Worm (Caenorhabditis elegans) whole organism, mixed stage, embryonic: ENCODE measurements around the gene pqbp-1.1.

ENCODE experiments used
- bed-3 ChIP-seq: fragments of 200-800 bp; sonication (Bioruptor generic); optimal IDR thresholded peaks from 3 replicates; lab custom pipeline; 2018; ENCODE audit warnings: mild to moderate bottlenecking, missing genetic modification characterization, moderate library complexity, missing compliant biosample characterization
- blmp-1 ChIP-seq: fragments of 150-350 bp; optimal IDR thresholded peaks from 2 replicates; lab custom pipeline; 2014; ENCODE audit warnings: missing biosample characterization, missing genetic modification characterization
- ceh-39 ChIP-seq: fragments of 150-350 bp; optimal IDR thresholded peaks from 2 replicates; lab custom pipeline; 2014; ENCODE audit warnings: missing biosample characterization, missing genetic modification characterization
- ceh-43 ChIP-seq: fragments of 200-800 bp; sonication (Bioruptor generic); optimal IDR thresholded peaks from 2 replicates; lab custom pipeline; 2018; ENCODE audit warnings: mild to moderate bottlenecking, missing genetic modification characterization, moderate library complexity, missing compliant biosample characterization
- ceh-83 ChIP-seq: fragments of 200-800 bp; sonication (Bioruptor generic); optimal IDR thresholded peaks from 2 replicates; lab custom pipeline; 2018; ENCODE audit warnings: mild to moderate bottlenecking, missing genetic modification characterization, missing compliant biosample characterization
- ces-1 ChIP-seq: fragments of 150-350 bp; optimal IDR thresholded peaks from 2 replicates; lab custom pipeline; 2014; ENCODE audit warnings: missing biosample characterization, missing genetic modification reagents, missing genetic modification characterization
- drap-1 ChIP-seq: fragments of 200-800 bp; sonication (Bioruptor generic); optimal IDR thresholded peaks from 3 replicates; lab custom pipeline; 2018; ENCODE audit warnings: mild to moderate bottlenecking, missing genetic modification characterization, missing compliant biosample characterization
- elt-1 ChIP-seq: sonication (generic microtip); optimal IDR thresholded peaks from 2 replicates; lab custom pipeline; 2017; ENCODE audit warnings: missing genetic modification characterization, mild to moderate bottlenecking, missing compliant biosample characterization, antibody characterized with exemption, moderate library complexity, borderline replicate concordance; ENCODE audit not compliant: insufficient read depth
- elt-3 ChIP-seq: fragments of 150-350 bp; optimal IDR thresholded peaks from 2 replicates; lab custom pipeline; 2014; ENCODE audit warnings: missing biosample characterization, missing genetic modification characterization
- ham-2 ChIP-seq: fragments of 200-800 bp; sonication (Bioruptor generic); optimal IDR thresholded peaks from 2 replicates; lab custom pipeline; 2018; ENCODE audit warnings: mild to moderate bottlenecking, missing genetic modification characterization, missing compliant biosample characterization
- mab-5 ChIP-seq: fragments of 150-350 bp; optimal IDR thresholded peaks from 2 replicates; lab custom pipeline; 2014; ENCODE audit warnings: missing biosample characterization, missing genetic modification characterization
- mep-1 ChIP-seq: fragments of 150-350 bp; optimal IDR thresholded peaks from 2 replicates; lab custom pipeline; 2017; ENCODE audit warnings: missing biosample characterization, missing genetic modification reagents, missing genetic modification characterization, inconsistent platforms
- mls-2 ChIP-seq: sonication (generic microtip); optimal IDR thresholded peaks from 2 replicates; lab custom pipeline; 2016; ENCODE audit warnings: mild to moderate bottlenecking, missing genetic modification characterization, moderate library complexity, missing compliant biosample characterization
- pha-4 ChIP-seq: fragments of 150-350 bp; optimal IDR thresholded peaks from 2 replicates; lab custom pipeline; 2018; ENCODE audit warnings: missing biosample characterization, missing genetic modification reagents, missing genetic modification characterization
- sem-2 ChIP-seq: fragments of 200-800 bp; sonication (Bioruptor generic); optimal IDR thresholded peaks from 2 replicates; lab custom pipeline; 2018; ENCODE audit warnings: mild to moderate bottlenecking, missing genetic modification characterization, missing compliant biosample characterization
- unc-120 ChIP-seq: sonication (generic microtip); optimal IDR thresholded peaks from 2 replicates; lab custom pipeline; 2017; ENCODE audit warnings: missing genetic modification characterization, missing compliant biosample characterization; ENCODE audit not compliant: poor library complexity, severe bottlenecking
- unc-39 ChIP-seq: fragments of 150-350 bp; optimal IDR thresholded peaks from 2 replicates; lab custom pipeline; 2014; ENCODE audit warnings: missing biosample characterization, missing genetic modification characterization
- unc-62 ChIP-seq: fragments of 150-350 bp; optimal IDR thresholded peaks from 2 replicates; lab custom pipeline; 2014; ENCODE audit warnings: missing biosample characterization, missing genetic modification reagents, missing genetic modification characterization

Gene pqbp-1.1

ce11 chrIV:236138-236537 lies 25.3 kb downstream of the pqbp-1.1 start:
- TF ChIP-seq elt-1 (tag; lab: Kevin White, UChicago) (no peak), ham-2 (no peak), mab-5 (tag; lab: Kevin White, UChicago) (no peak), sem-2 (GFP tag; lab: Kevin White, UChicago) (no peak), unc-120 (no peak), mls-2 (no peak), blmp-1 (tag; lab: Kevin White, UChicago) (no peak)

ce11 chrIV:231673-232072 lies 29.8 kb downstream of the pqbp-1.1 start, which contains the start of gene gtf-2H1:
Gene gtf-2H1, minus strand, starts transcription at chrIV:231773.
- no peak for TF ChIP-seq ces-1
- TF ChIP-seq, all 35 proteins: peak for 0

- no peak for TF ChIP-seq bed-3 (GFP tag; lab: Kevin White, UChicago)
- no peak for TF ChIP-seq elt-1 (tag; lab: Kevin White, UChicago)
- TF ChIP-seq ceh-83 = no peak
- no peak for TF ChIP-seq drap-1
- no peak for TF ChIP-seq unc-62 (GFP tag; lab: Kevin White, UChicago)
- TF ChIP-seq unc-120 = no peak
- TF ChIP-seq mep-1 (tag; lab: Kevin White, UChicago) = no peak
- TF ChIP-seq ceh-39 (tag; lab: Kevin White, UChicago) = no peak
- TF ChIP-seq ceh-43 (GFP tag; lab: Kevin White, UChicago) = no peak
Observed at ce11 chrIV:218252-218651, 43.2 kb downstream of the pqbp-1.1 start, which contains the start of gene prdx-6. Gene prdx-6, plus strand, starts transcription at chrIV:218552.

ce11 chrIV:210591-210990 lies 50.9 kb downstream of the pqbp-1.1 start:
- TF ChIP-seq unc-120 = peak; percentile 81
- TF ChIP-seq ceh-43 (GFP tag; lab: Kevin White, UChicago) = no peak
- TF ChIP-seq unc-39 (tag; lab: Kevin White, UChicago) = no peak
- peak; percentile 64 for TF ChIP-seq elt-3
- peak; percentile 28 for TF ChIP-seq ces-1
- TF ChIP-seq elt-1 (tag; lab: Kevin White, UChicago) = no peak
- TF ChIP-seq pha-4 (tag; lab: Kevin White, UChicago) = peak; percentile 9
